Worm (Caenorhabditis elegans) whole organism, L1 larva: ENCODE results near the gene clec-224.

Source experiments
- aha-1 ChIP-seq: fragments of 150-350 bp; optimal IDR thresholded peaks from 2 replicates; lab custom pipeline; 2014; ENCODE audit warnings: missing biosample characterization, missing genetic modification characterization
- elt-3 ChIP-seq, 6 experiments: fragments of 150-350 bp in 1 of 6; sonication (generic microtip); optimal IDR thresholded peaks; 2 replicates each; lab custom pipeline; 2017 to 2018; ENCODE audit warnings: missing biosample characterization in 6 of 6, missing genetic modification characterization in 6 of 6, inconsistent platforms in 1 of 6
- pqm-1 ChIP-seq: sonication (generic microtip); optimal IDR thresholded peaks from 3 replicates; lab custom pipeline; 2017; ENCODE audit warnings: missing biosample characterization, missing genetic modification characterization

ce11 chrV:12150607-12151006, 28.6 kb downstream of the clec-224 start, which contains the start of gene che-11:
- TF ChIP-seq elt-3 (tag; optimal IDR thresholded peaks at IDR 0.05; lab: Kevin White, UChicago) (no peak), pqm-1 (tag; lab: Kevin White, UChicago) (no peak), aha-1 (tag; lab: Kevin White, UChicago) (no peak)
